Fruit fly (Drosophila melanogaster) whole organism, adult: Measurements from ENCODE around the gene Zasp67.

ENCODE experiments used
- CG1620 ChIP-seq: fragments of 200-800 bp; sonication (Bioruptor generic); optimal IDR thresholded peaks from 2 replicates; lab custom pipeline; 2016; ENCODE audit warnings: missing biosample characterization, missing genetic modification characterization
- CG7045 ChIP-seq: fragments of 200-800 bp; sonication (Bioruptor generic); optimal IDR thresholded peaks from 2 replicates; lab custom pipeline; 2017; ENCODE audit warnings: missing biosample characterization, mild to moderate bottlenecking, missing genetic modification characterization
- Clk ChIP-seq: fragments of 200-800 bp; sonication (Bioruptor generic); optimal IDR thresholded peaks from 2 replicates; lab custom pipeline; 2017; ENCODE audit warnings: missing biosample characterization, missing genetic modification characterization

DNA sequence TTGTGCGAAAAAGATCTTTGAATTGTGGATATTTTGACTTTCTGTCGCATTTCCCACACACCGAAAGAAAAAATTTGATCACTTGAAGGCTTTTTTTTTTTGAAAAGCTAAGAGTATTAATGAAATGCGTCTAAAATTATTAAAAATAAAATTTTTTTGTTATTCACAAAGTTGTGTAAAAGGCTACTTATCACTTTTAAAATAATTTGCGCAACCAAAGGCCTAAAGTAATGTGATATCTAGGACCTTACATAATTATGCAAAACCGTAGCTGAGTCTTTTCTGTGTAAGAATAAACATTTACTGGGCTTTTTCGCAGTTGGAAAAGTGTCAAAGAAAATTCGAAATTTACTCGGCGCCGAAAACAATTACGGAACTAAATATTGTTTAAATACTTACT, 33.2 kb downstream of the Zasp67 start:
- no peak for TF ChIP-seq CG1620
- no peak for TF ChIP-seq CG7045 (GFP tag; lab: Kevin White, UChicago)
- no peak for TF ChIP-seq Clk (GFP tag; lab: Kevin White, UChicago)
